Worm (Caenorhabditis elegans): Measurements from ENCODE around the gene F54C9.3.
A peak's percentile ranks its signal among the peaks of the same experiment; 100 is the strongest.

DNA sequence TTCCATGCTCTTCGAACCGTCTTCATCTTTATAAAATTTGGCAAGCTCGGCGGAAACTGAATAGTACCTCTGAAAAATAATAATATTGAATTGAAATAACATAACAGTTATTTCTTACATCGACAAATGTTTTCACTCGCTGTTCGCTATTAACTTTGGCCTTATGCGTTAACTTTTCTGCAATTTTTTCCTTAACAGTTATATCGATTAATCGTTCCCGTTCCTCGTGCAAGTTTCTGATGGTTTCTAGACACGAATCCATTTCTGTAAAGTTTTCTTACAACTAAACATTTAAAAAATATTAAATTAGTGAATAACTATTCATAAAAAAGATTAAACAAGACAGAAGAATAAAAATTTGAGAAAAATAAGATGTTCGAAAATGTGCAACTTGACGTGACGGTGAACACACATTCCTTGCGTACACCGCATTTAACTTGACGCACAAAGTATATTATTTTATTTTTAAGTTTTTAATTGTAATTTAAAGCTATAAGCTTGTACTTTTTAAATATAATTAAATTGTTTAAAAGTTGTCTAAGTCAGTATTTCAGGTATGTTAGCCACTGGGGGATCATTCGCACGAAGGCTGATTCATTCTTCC is 41.4 kb downstream of the F54C9.3 start, which contains the start of the genes prp-9 and mrps-18B:
- TF ChIP-seq nhr-237 (tag; optimal IDR thresholded peaks at IDR 0.05) (no peak), elt-1 (tag; optimal IDR thresholded peaks at IDR 0.05) (no peak), mdl-1 (tag; optimal IDR thresholded peaks at IDR 0.05) (no peak), lin-39 (tag; optimal IDR thresholded peaks at IDR 0.05) (no peak), ceh-16 (tag; optimal IDR thresholded peaks at IDR 0.05) (no peak), nhr-12 (tag; optimal IDR thresholded peaks at IDR 0.05) (no peak), ama-1 (optimal IDR thresholded peaks at IDR 0.05) (no peak), unc-39 (tag; optimal IDR thresholded peaks at IDR 0.05) (no peak), pha-4 (tag; optimal IDR thresholded peaks at IDR 0.05) (peak; percentile 71), nhr-77 (tag; optimal IDR thresholded peaks at IDR 0.05) (no peak), R02D3.7 (tag; optimal IDR thresholded peaks at IDR 0.05) (no peak), elt-2 (tag; optimal IDR thresholded peaks at IDR 0.05) (peak; percentile 13)
